Fruit fly (Drosophila melanogaster): ENCODE results near the gene CG11885.

CG11885 gene

DNA sequence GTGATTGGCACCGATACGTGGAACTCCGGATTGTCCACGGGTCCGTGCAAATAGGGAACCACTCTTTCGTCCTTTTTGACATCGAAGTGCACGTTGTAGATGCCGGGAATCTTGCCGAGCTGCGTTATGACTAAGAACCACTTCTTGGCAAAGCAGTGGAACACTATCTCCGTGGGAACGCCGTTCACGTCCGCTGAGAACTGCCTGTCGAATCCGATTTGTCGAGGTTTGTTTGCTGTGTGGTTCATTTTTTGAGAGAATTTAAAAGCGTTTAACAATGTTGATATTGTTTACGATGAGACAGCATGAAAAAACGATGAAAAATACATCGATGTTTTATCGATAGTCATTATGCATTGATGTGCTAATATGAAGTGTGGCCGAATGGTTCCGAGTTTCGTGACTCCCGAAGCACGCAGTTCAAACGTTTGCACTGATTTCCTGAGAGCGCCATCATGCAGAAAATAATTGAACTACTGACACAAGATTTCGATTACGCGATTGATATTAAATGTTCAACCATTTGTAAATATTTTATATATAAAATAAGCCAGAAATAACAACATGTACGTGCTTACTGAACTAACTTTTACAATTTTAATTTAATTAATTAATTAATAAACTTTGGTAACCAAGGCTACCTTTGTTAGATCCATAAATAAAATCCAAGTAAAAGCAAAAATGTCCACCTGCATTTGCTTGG, at the start of gene CG11885, which contains the start of gene CG13692:
Gene CG11885, minus strand, starts transcription at position 332 of the 703 bp plus-strand sequence.
Gene CG13692, plus strand, starts transcription at position 653 of the 703 bp plus-strand sequence.
- TF ChIP-seq jim (GFP tag; optimal IDR thresholded peaks at IDR 0.05): no peak
- TF ChIP-seq brk (GFP tag; optimal IDR thresholded peaks at IDR 0.05): no peak
- no peak for TF ChIP-seq ey (GFP tag; optimal IDR thresholded peaks at IDR 0.05)
- TF ChIP-seq CG9705 (GFP tag; optimal IDR thresholded peaks at IDR 0.05): peak; percentile 34
- no peak for TF ChIP-seq Jra (GFP tag; optimal IDR thresholded peaks at IDR 0.05)
- TF ChIP-seq Dif (GFP tag; optimal IDR thresholded peaks at IDR 0.05; ENCODE audit: partially characterized antibody): no peak
- peak; percentile 32 for TF ChIP-seq Sp1 (GFP tag; optimal IDR thresholded peaks at IDR 0.05)
- TF ChIP-seq CrebA (GFP tag; optimal IDR thresholded peaks at IDR 0.05; ENCODE audit: borderline replicate concordance): no peak
- no peak for TF ChIP-seq woc (GFP tag; optimal IDR thresholded peaks at IDR 0.05)
- TF ChIP-seq Hnf4 (GFP tag; optimal IDR thresholded peaks at IDR 0.05): peak; percentile 44
- no peak for TF ChIP-seq pan (optimal IDR thresholded peaks at IDR 0.05)
- no peak for TF ChIP-seq Hr78 (GFP tag; optimal IDR thresholded peaks at IDR 0.05)
- peak; percentile 60 for TF ChIP-seq h (GFP tag; optimal IDR thresholded peaks at IDR 0.05)
- no peak for TF ChIP-seq GATAd (GFP tag; optimal IDR thresholded peaks at IDR 0.05)
- peak; percentile 58 for TF ChIP-seq Hr83 (GFP tag; optimal IDR thresholded peaks at IDR 0.05; ENCODE audit: poor library complexity, severe bottlenecking)
- no peak for TF ChIP-seq dl (GFP tag; optimal IDR thresholded peaks at IDR 0.05; ENCODE audit: insufficient read depth in 1 of 2, partially characterized antibody in 2 of 2)
- no peak for TF ChIP-seq lola (GFP tag; optimal IDR thresholded peaks at IDR 0.05)
- TF ChIP-seq tai (GFP tag; optimal IDR thresholded peaks at IDR 0.05): no peak
- no peak for TF ChIP-seq Mio (GFP tag; optimal IDR thresholded peaks at IDR 0.05)
- TF ChIP-seq psq (GFP tag; optimal IDR thresholded peaks at IDR 0.05): no peak
- no peak for TF ChIP-seq N (GFP tag; optimal IDR thresholded peaks at IDR 0.05)
- TF ChIP-seq Myc (optimal IDR thresholded peaks at IDR 0.05): peak; percentile 58
- TF ChIP-seq sv (GFP tag; optimal IDR thresholded peaks at IDR 0.05): no peak
- no peak for TF ChIP-seq Abd-B (GFP tag; optimal IDR thresholded peaks at IDR 0.05)
- TF ChIP-seq Dfd (GFP tag; optimal IDR thresholded peaks at IDR 0.05): no peak
- peak; percentile 61 for TF ChIP-seq sage (GFP tag; optimal IDR thresholded peaks at IDR 0.05)
- TF ChIP-seq rgr (GFP tag; optimal IDR thresholded peaks at IDR 0.05): peak; percentile 64
- peak; percentile 11 for TF ChIP-seq dsf (GFP tag; optimal IDR thresholded peaks at IDR 0.05; ENCODE audit: borderline replicate concordance)
- no peak for TF ChIP-seq fru (GFP tag; optimal IDR thresholded peaks at IDR 0.05)
- no peak for TF ChIP-seq Rel (GFP tag; optimal IDR thresholded peaks at IDR 0.05)
- TF ChIP-seq Rel (tag; optimal IDR thresholded peaks at IDR 0.05): peak; percentile 74
- peak; percentile 37 for TF ChIP-seq HLH106 (tag; optimal IDR thresholded peaks at IDR 0.05)
- no peak for TF ChIP-seq usp (GFP tag; optimal IDR thresholded peaks at IDR 0.05)
- TF ChIP-seq foxo (GFP tag; optimal IDR thresholded peaks at IDR 0.05): peak in 1 of 2 experiments; percentile 33
- TF ChIP-seq dmrt93B (GFP tag; optimal IDR thresholded peaks at IDR 0.05): no peak
- TF ChIP-seq br (GFP tag; optimal IDR thresholded peaks at IDR 0.05): no peak
- TF ChIP-seq OdsH (GFP tag; optimal IDR thresholded peaks at IDR 0.05): no peak
- no peak for TF ChIP-seq Vsx2 (GFP tag; optimal IDR thresholded peaks at IDR 0.05; ENCODE audit: partially characterized antibody)
- TF ChIP-seq CG32264 (GFP tag; optimal IDR thresholded peaks at IDR 0.05): peak; percentile 29

DNA sequence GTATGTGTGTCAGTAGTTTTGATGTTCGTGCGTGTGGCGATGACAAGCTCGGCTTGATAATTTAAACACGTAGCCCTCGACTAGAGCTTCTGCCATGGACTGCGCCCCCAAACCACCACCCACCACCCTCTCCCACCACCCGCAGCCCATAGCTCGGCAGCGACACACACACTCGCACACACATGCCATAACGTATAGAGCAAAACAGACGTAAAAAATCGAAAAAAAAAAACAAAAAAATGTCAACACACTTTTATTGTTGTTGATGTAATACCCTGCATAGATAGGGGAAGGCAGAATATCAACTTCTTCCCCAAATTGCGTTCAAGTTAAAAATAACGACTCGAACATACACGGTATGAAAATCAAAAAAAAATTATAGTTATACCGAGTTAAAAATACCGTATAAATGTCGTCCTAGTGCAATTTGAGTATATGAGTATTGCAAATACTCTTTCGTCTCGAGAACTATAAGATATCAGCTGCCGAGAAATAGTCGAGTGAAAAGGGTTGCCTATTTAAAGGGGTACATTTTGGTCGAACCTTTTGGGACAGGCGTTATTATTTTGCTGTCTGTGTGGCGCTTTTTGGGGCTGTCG, 49.2 kb upstream of the CG11885 start:
- TF ChIP-seq dmrt93B (GFP tag; optimal IDR thresholded peaks at IDR 0.05): peak; percentile 4
- TF ChIP-seq psq (GFP tag; optimal IDR thresholded peaks at IDR 0.05): peak; percentile 55
- TF ChIP-seq lola (GFP tag; optimal IDR thresholded peaks at IDR 0.05): no peak
- TF ChIP-seq Dif (GFP tag; optimal IDR thresholded peaks at IDR 0.05; ENCODE audit: partially characterized antibody): no peak
- TF ChIP-seq CG32264 (GFP tag; optimal IDR thresholded peaks at IDR 0.05): peak; percentile 29
- TF ChIP-seq woc (GFP tag; optimal IDR thresholded peaks at IDR 0.05): peak; percentile 50
- TF ChIP-seq Hr83 (GFP tag; optimal IDR thresholded peaks at IDR 0.05; ENCODE audit: poor library complexity, severe bottlenecking): peak; percentile 0
- no peak for TF ChIP-seq Myc (optimal IDR thresholded peaks at IDR 0.05)
- TF ChIP-seq OdsH (GFP tag; optimal IDR thresholded peaks at IDR 0.05): peak; percentile 36
- TF ChIP-seq Dfd (GFP tag; optimal IDR thresholded peaks at IDR 0.05): no peak
- no peak for TF ChIP-seq Sp1 (GFP tag; optimal IDR thresholded peaks at IDR 0.05)
- no peak for TF ChIP-seq GATAd (GFP tag; optimal IDR thresholded peaks at IDR 0.05)
- TF ChIP-seq ey (GFP tag; optimal IDR thresholded peaks at IDR 0.05): peak; percentile 66
- TF ChIP-seq dl (GFP tag; optimal IDR thresholded peaks at IDR 0.05; ENCODE audit: insufficient read depth in 1 of 2, partially characterized antibody in 2 of 2): no peak
- no peak for TF ChIP-seq CrebA (GFP tag; optimal IDR thresholded peaks at IDR 0.05; ENCODE audit: borderline replicate concordance)
- TF ChIP-seq Vsx2 (GFP tag; optimal IDR thresholded peaks at IDR 0.05; ENCODE audit: partially characterized antibody): no peak
- no peak for TF ChIP-seq sage (GFP tag; optimal IDR thresholded peaks at IDR 0.05)
- peak; percentile 67 for TF ChIP-seq h (GFP tag; optimal IDR thresholded peaks at IDR 0.05)
- TF ChIP-seq Mio (GFP tag; optimal IDR thresholded peaks at IDR 0.05): no peak
- TF ChIP-seq dsf (GFP tag; optimal IDR thresholded peaks at IDR 0.05; ENCODE audit: borderline replicate concordance): no peak
- no peak for TF ChIP-seq usp (GFP tag; optimal IDR thresholded peaks at IDR 0.05)
- peak; percentile 61 for TF ChIP-seq Hnf4 (GFP tag; optimal IDR thresholded peaks at IDR 0.05)
- TF ChIP-seq fru (GFP tag; optimal IDR thresholded peaks at IDR 0.05): peak; percentile 65
- no peak for TF ChIP-seq Jra (GFP tag; optimal IDR thresholded peaks at IDR 0.05)
- TF ChIP-seq CG9705 (GFP tag; optimal IDR thresholded peaks at IDR 0.05): no peak
- peak; percentile 71 for TF ChIP-seq sv (GFP tag; optimal IDR thresholded peaks at IDR 0.05)
- TF ChIP-seq foxo (GFP tag; optimal IDR thresholded peaks at IDR 0.05): peak in 1 of 2 experiments; percentile 55
- TF ChIP-seq brk (GFP tag; optimal IDR thresholded peaks at IDR 0.05): peak; percentile 30
- TF ChIP-seq Abd-B (GFP tag; optimal IDR thresholded peaks at IDR 0.05): no peak
- peak; percentile 79 for TF ChIP-seq br (GFP tag; optimal IDR thresholded peaks at IDR 0.05)
- peak; percentile 45 for TF ChIP-seq tai (GFP tag; optimal IDR thresholded peaks at IDR 0.05)
- no peak for TF ChIP-seq Rel (GFP tag; optimal IDR thresholded peaks at IDR 0.05)
- TF ChIP-seq Rel (tag; optimal IDR thresholded peaks at IDR 0.05): no peak
- peak; percentile 38 for TF ChIP-seq rgr (GFP tag; optimal IDR thresholded peaks at IDR 0.05)
- no peak for TF ChIP-seq pan (optimal IDR thresholded peaks at IDR 0.05)
- no peak for TF ChIP-seq N (GFP tag; optimal IDR thresholded peaks at IDR 0.05)
- no peak for TF ChIP-seq Hr78 (GFP tag; optimal IDR thresholded peaks at IDR 0.05)
- no peak for TF ChIP-seq HLH106 (tag; optimal IDR thresholded peaks at IDR 0.05)
- TF ChIP-seq jim (GFP tag; optimal IDR thresholded peaks at IDR 0.05): no peak

All from whole organism, wandering third instar larva.